Worm (Caenorhabditis elegans) whole organism, young adult: ENCODE data around the gene acd-3.
A peak's percentile ranks its signal among the peaks of the same experiment; 100 is the strongest.

Experiments used
- B0019.2 ChIP-seq: fragments of 200-800 bp; sonication (Bioruptor generic); conservative IDR thresholded peaks from 2 replicates; pipeline ENCODE4 v1.3.6; 2022; ENCODE audit warnings: missing genetic modification reagents, missing genetic modification characterization, missing compliant biosample characterization
- F22D6.2 ChIP-seq: sonication (generic microtip); optimal IDR thresholded peaks from 2 replicates; lab custom pipeline; 2016; ENCODE audit warnings: mild to moderate bottlenecking, missing genetic modification characterization, missing compliant biosample characterization
- F23B12.7 ChIP-seq: sonication (generic microtip); optimal IDR thresholded peaks from 2 replicates; lab custom pipeline; 2017; ENCODE audit warnings: missing genetic modification characterization, mild to moderate bottlenecking, missing compliant biosample characterization, antibody characterized with exemption, moderate library complexity; ENCODE audit not compliant: insufficient read depth
- F37B4.10 ChIP-seq: fragments of 200-800 bp; sonication (Bioruptor generic); IDR thresholded peaks from 2 replicates; pipeline ENCODE4 v1.3.6; 2022; ENCODE audit warnings: missing genetic modification characterization, missing compliant biosample characterization
- F52B5.7 ChIP-seq: sonication (generic microtip); optimal IDR thresholded peaks from 2 replicates; lab custom pipeline; 2016; ENCODE audit warnings: mild to moderate bottlenecking, missing genetic modification characterization, missing compliant biosample characterization
- K12H6.12 ChIP-seq: fragments of 200-800 bp; sonication (Bioruptor generic); optimal IDR thresholded peaks from 2 replicates; lab custom pipeline; 2018; ENCODE audit warnings: mild to moderate bottlenecking, missing genetic modification characterization, missing compliant biosample characterization
- T07F8.4 ChIP-seq: sonication (generic microtip); optimal IDR thresholded peaks from 2 replicates; lab custom pipeline; 2016; ENCODE audit warnings: mild to moderate bottlenecking, missing genetic modification characterization, moderate library complexity, missing compliant biosample characterization
- Y53G8AR.9 ChIP-seq: fragments of 200-800 bp; sonication (Bioruptor generic); conservative IDR thresholded peaks from 2 replicates; pipeline ENCODE4 v1.3.6; 2022; ENCODE audit warnings: missing genetic modification reagents, missing genetic modification characterization, missing compliant biosample characterization
- ZK185.1 ChIP-seq: sonication (generic microtip); optimal IDR thresholded peaks from 2 replicates; lab custom pipeline; 2016; ENCODE audit warnings: mild to moderate bottlenecking, missing genetic modification characterization, missing compliant biosample characterization; ENCODE audit not compliant: poor library complexity, severe bottlenecking
- ama-1 ChIP-seq, 3 experiments: fragments of 150-350 bp in 1 of 3; sonication (generic microtip) in 2 of 3; optimal IDR thresholded peaks; 2 replicates each; lab custom pipeline; 2014 to 2018; ENCODE audit warnings: missing biosample characterization in 2 of 3, missing genetic modification characterization in 2 of 3, missing genetic modification reagents in 2 of 3
- aptf-3 ChIP-seq: fragments of 200-800 bp; sonication (Bioruptor generic); IDR thresholded peaks from 2 replicates; pipeline ENCODE4 v1.3.6; 2022; ENCODE audit warnings: missing genetic modification characterization, missing compliant biosample characterization
- atf-7 ChIP-seq: sonication (generic microtip); optimal IDR thresholded peaks from 2 replicates; lab custom pipeline; 2017; ENCODE audit warnings: mild to moderate bottlenecking, missing genetic modification characterization, missing compliant biosample characterization
- attf-3 ChIP-seq: fragments of 200-800 bp; sonication (Bioruptor generic); conservative IDR thresholded peaks from 2 replicates; pipeline ENCODE4 v1.3.6; 2022; ENCODE audit warnings: missing genetic modification reagents, missing genetic modification characterization, missing compliant biosample characterization
- ccch-3 ChIP-seq: fragments of 200-800 bp; sonication (Bioruptor generic); optimal IDR thresholded peaks from 2 replicates; lab custom pipeline; 2018; ENCODE audit warnings: mild to moderate bottlenecking, missing genetic modification characterization, missing compliant biosample characterization
- ceh-40 ChIP-seq: fragments of 200-800 bp; sonication (Bioruptor generic); IDR thresholded peaks from 2 replicates; pipeline ENCODE4 v1.3.6; 2022; ENCODE audit warnings: missing genetic modification characterization, missing compliant biosample characterization
- chd-7 ChIP-seq: sonication (generic microtip); optimal IDR thresholded peaks from 2 replicates; lab custom pipeline; 2016; ENCODE audit warnings: mild to moderate bottlenecking, missing genetic modification characterization, moderate library complexity, missing compliant biosample characterization
- dpff-1 ChIP-seq: sonication (generic microtip); optimal IDR thresholded peaks from 2 replicates; lab custom pipeline; 2017; ENCODE audit warnings: mild to moderate bottlenecking, missing genetic modification characterization, missing compliant biosample characterization
- efl-1 ChIP-seq: fragments of 150-350 bp; optimal IDR thresholded peaks from 2 replicates; lab custom pipeline; 2014; ENCODE audit warnings: missing biosample characterization, missing genetic modification reagents, missing genetic modification characterization
- egl-18 ChIP-seq: fragments of 200-800 bp; sonication (Bioruptor generic); IDR thresholded peaks from 2 replicates; pipeline ENCODE4 v1.3.6; 2022; ENCODE audit warnings: missing genetic modification reagents, missing genetic modification characterization, missing compliant biosample characterization
- fkh-3 ChIP-seq: sonication (generic microtip); optimal IDR thresholded peaks from 2 replicates; lab custom pipeline; 2016; ENCODE audit warnings: mild to moderate bottlenecking, missing genetic modification characterization, missing compliant biosample characterization
- him-1 ChIP-seq: sonication (generic microtip); optimal IDR thresholded peaks from 2 replicates; lab custom pipeline; 2016; ENCODE audit warnings: missing genotype, missing genetic modification reagents, missing genetic modification characterization, missing compliant biosample characterization
- hlh-12 ChIP-seq: sonication (generic microtip); optimal IDR thresholded peaks from 2 replicates; lab custom pipeline; 2016; ENCODE audit warnings: missing genetic modification characterization, missing compliant biosample characterization
- hlh-26 ChIP-seq: fragments of 200-800 bp; sonication (Bioruptor generic); conservative IDR thresholded peaks from 2 replicates; pipeline ENCODE4 v1.3.6; 2022; ENCODE audit warnings: missing genetic modification reagents, missing genetic modification characterization, missing compliant biosample characterization
- hrde-1 ChIP-seq: sonication (generic microtip); optimal IDR thresholded peaks from 2 replicates; lab custom pipeline; 2016; ENCODE audit warnings: missing genetic modification characterization, mild to moderate bottlenecking, missing compliant biosample characterization, moderate library complexity, missing genotype, missing genetic modification reagents, borderline replicate concordance
- hsf-1 ChIP-seq: fragments of 200-800 bp; sonication (Bioruptor generic); IDR thresholded peaks from 2 replicates; pipeline ENCODE4 v1.3.6; 2022; ENCODE audit warnings: missing genetic modification reagents, missing genetic modification characterization, missing compliant biosample characterization
- let-526 ChIP-seq: fragments of 200-800 bp; sonication (Bioruptor generic); IDR thresholded peaks from 2 replicates; pipeline ENCODE4 v1.3.6; 2022; ENCODE audit warnings: missing genetic modification reagents, missing genetic modification characterization, missing compliant biosample characterization
- let-607 ChIP-seq, 2 experiments: fragments of 200-800 bp in 1 of 2; sonication (Bioruptor generic) in 1 of 2; sonication (generic microtip) in 1 of 2; optimal IDR thresholded peaks; 2 replicates each; lab custom pipeline; 2016 to 2018; ENCODE audit warnings: mild to moderate bottlenecking in 2 of 2, missing compliant biosample characterization in 2 of 2, missing genetic modification characterization in 2 of 2, moderate library complexity in 2 of 2, missing genotype in 1 of 2
- lin-26 ChIP-seq: fragments of 200-800 bp; sonication (Bioruptor generic); IDR thresholded peaks from 2 replicates; pipeline ENCODE4 v1.3.6; 2022; ENCODE audit warnings: missing genetic modification reagents, missing genetic modification characterization, missing compliant biosample characterization
- lin-40 ChIP-seq: sonication (generic microtip); optimal IDR thresholded peaks from 2 replicates; lab custom pipeline; 2016; ENCODE audit warnings: missing genetic modification characterization, mild to moderate bottlenecking, missing compliant biosample characterization, missing genotype, missing genetic modification reagents
- lsy-27 ChIP-seq: sonication (generic microtip); optimal IDR thresholded peaks from 2 replicates; lab custom pipeline; 2017; ENCODE audit warnings: missing genetic modification characterization, mild to moderate bottlenecking, missing compliant biosample characterization, antibody characterized with exemption, missing genotype, borderline replicate concordance; ENCODE audit not compliant: insufficient read depth
- madf-3 ChIP-seq: fragments of 200-800 bp; sonication (Bioruptor generic); IDR thresholded peaks from 2 replicates; pipeline ENCODE4 v1.3.6; 2022; ENCODE audit warnings: missing genetic modification reagents, missing genetic modification characterization, missing compliant biosample characterization
- nhr-120 ChIP-seq: fragments of 200-800 bp; sonication (Bioruptor generic); IDR thresholded peaks from 2 replicates; pipeline ENCODE4 v1.3.6; 2022; ENCODE audit warnings: missing genetic modification characterization, missing compliant biosample characterization
- nhr-90 ChIP-seq: sonication (generic microtip); optimal IDR thresholded peaks from 2 replicates; lab custom pipeline; 2016; ENCODE audit warnings: missing genotype, mild to moderate bottlenecking, missing genetic modification characterization, missing compliant biosample characterization
- pha-4 ChIP-seq: fragments of 150-350 bp; sonication (generic microtip); optimal IDR thresholded peaks from 2 replicates; lab custom pipeline; 2014; ENCODE audit warnings: missing biosample characterization, missing genetic modification reagents, missing genetic modification characterization
- rcor-1 ChIP-seq: fragments of 200-800 bp; sonication (Bioruptor generic); IDR thresholded peaks from 2 replicates; pipeline ENCODE4 v1.3.6; 2022; ENCODE audit warnings: missing genetic modification reagents, missing genetic modification characterization, missing compliant biosample characterization
- rec-8 ChIP-seq, 2 experiments: sonication (generic microtip); optimal IDR thresholded peaks; 2 replicates each; lab custom pipeline; 2016; ENCODE audit warnings: mild to moderate bottlenecking in 2 of 2, missing genetic modification characterization in 2 of 2, missing genetic modification reagents in 2 of 2, missing genotype in 2 of 2, missing biosample characterization in 1 of 2, missing compliant biosample characterization in 1 of 2, moderate library complexity in 1 of 2
- sdz-38 ChIP-seq: sonication (generic microtip); optimal IDR thresholded peaks from 2 replicates; lab custom pipeline; 2016; ENCODE audit warnings: missing genotype, missing genetic modification characterization, missing compliant biosample characterization
- sea-2 ChIP-seq: fragments of 200-800 bp; sonication (Bioruptor generic); IDR thresholded peaks from 2 replicates; pipeline ENCODE4 v1.3.6; 2022; ENCODE audit warnings: missing genetic modification characterization, missing compliant biosample characterization
- sptf-2 ChIP-seq: fragments of 200-800 bp; sonication (Bioruptor generic); optimal IDR thresholded peaks from 2 replicates; lab custom pipeline; 2018; ENCODE audit warnings: mild to moderate bottlenecking, missing genetic modification characterization, missing compliant biosample characterization
- tbp1 ChIP-seq: fragments of 200-800 bp; sonication (Bioruptor generic); optimal IDR thresholded peaks from 2 replicates; lab custom pipeline; 2018; ENCODE audit warnings: mild to moderate bottlenecking, missing genetic modification characterization, missing compliant biosample characterization
- tbx-9 ChIP-seq: sonication (generic microtip); optimal IDR thresholded peaks from 2 replicates; lab custom pipeline; 2016; ENCODE audit warnings: borderline replicate concordance, missing genetic modification characterization, inconsistent platforms, missing compliant biosample characterization
- tlf-1 ChIP-seq: fragments of 200-800 bp; sonication (Bioruptor generic); optimal IDR thresholded peaks from 2 replicates; lab custom pipeline; 2018; ENCODE audit warnings: mild to moderate bottlenecking, missing genetic modification characterization, missing compliant biosample characterization
- ztf-18 ChIP-seq: sonication (generic microtip); optimal IDR thresholded peaks from 2 replicates; lab custom pipeline; 2016; ENCODE audit warnings: missing genotype, mild to moderate bottlenecking, missing genetic modification characterization, missing compliant biosample characterization
- ztf-22 ChIP-seq: fragments of 200-800 bp; sonication (Bioruptor generic); optimal IDR thresholded peaks from 2 replicates; lab custom pipeline; 2018; ENCODE audit warnings: mild to moderate bottlenecking, missing genetic modification characterization, moderate library complexity, missing compliant biosample characterization
- ztf-26 ChIP-seq: sonication (generic microtip); optimal IDR thresholded peaks from 2 replicates; lab custom pipeline; 2017; ENCODE audit warnings: missing genetic modification characterization, missing compliant biosample characterization
- ztf-3 ChIP-seq: fragments of 200-800 bp; sonication (Bioruptor generic); optimal IDR thresholded peaks from 2 replicates; lab custom pipeline; 2018; ENCODE audit warnings: mild to moderate bottlenecking, missing genetic modification characterization, missing compliant biosample characterization
- ztf-6 ChIP-seq: fragments of 200-800 bp; sonication (Bioruptor generic); IDR thresholded peaks from 2 replicates; pipeline ENCODE4 v1.3.6; 2022; ENCODE audit warnings: missing genetic modification reagents, missing genetic modification characterization, missing compliant biosample characterization

The acd-3 gene

ce11 chrX:14851904-14852303, 2.8 kb downstream of the acd-3 start:
- TF ChIP-seq ama-1 (optimal IDR thresholded peaks at IDR 0.05; lab: Kevin White, UChicago) (no peak), ama-1 (GFP tag; optimal IDR thresholded peaks at IDR 0.05; lab: Kevin White, UChicago) (no peak), pha-4 (no peak), Y53G8AR.9 (GFP tag; lab: Robert Waterston, UW) (no peak), tbx-9 (no peak), ceh-40 (GFP tag; lab: Robert Waterston, UW) (no peak), nhr-120 (GFP tag; lab: Robert Waterston, UW) (no peak), hlh-12 (tag; lab: Kevin White, UChicago) (no peak), F23B12.7 (no peak), ztf-18 (tag; lab: Kevin White, UChicago) (no peak), ccch-3 (GFP tag; lab: Kevin White, UChicago) (no peak), nhr-90 (no peak), egl-18 (GFP tag; lab: Robert Waterston, UW) (no peak), hrde-1 (tag; lab: Kevin White, UChicago) (no peak)

- TF ChIP-seq fkh-3 (no peak), chd-7 (tag; lab: Kevin White, UChicago) (peak; percentile 41), K12H6.12 (tag; lab: Kevin White, UChicago) (peak; percentile 75), dpff-1 (tag; lab: Kevin White, UChicago) (no peak), atf-7 (peak; percentile 26), hsf-1 (no peak), ztf-18 (tag; lab: Kevin White, UChicago) (peak; percentile 31), attf-3 (GFP tag; lab: Robert Waterston, UW) (no peak), B0019.2 (no peak), sdz-38 (tag; lab: Kevin White, UChicago) (no peak), sptf-2 (no peak), ZK185.1 (peak; percentile 90), ccch-3 (GFP tag; lab: Kevin White, UChicago) (no peak), madf-3 (GFP tag; lab: Robert Waterston, UW) (no peak), hlh-12 (tag; lab: Kevin White, UChicago) (no peak), efl-1 (no peak), ztf-3 (GFP tag; lab: Kevin White, UChicago) (no peak), let-607 (tag; optimal IDR thresholded peaks at IDR 0.05; lab: Kevin White, UChicago) (peak; percentile 9 to 48), lin-26 (GFP tag; lab: Robert Waterston, UW) (no peak), ztf-22 (GFP tag; lab: Kevin White, UChicago) (no peak), let-526 (GFP tag; lab: Robert Waterston, UW) (no peak), lin-40 (tag; lab: Kevin White, UChicago) (peak; percentile 85), aptf-3 (no peak), T07F8.4 (tag; lab: Kevin White, UChicago) (no peak), F52B5.7 (tag; lab: Kevin White, UChicago) (no peak), ztf-26 (peak; percentile 38), him-1 (tag; lab: Kevin White, UChicago) (no peak), F37B4.10 (no peak), F22D6.2 (tag; lab: Kevin White, UChicago) (peak; percentile 14), lsy-27 (tag; lab: Kevin White, UChicago) (no peak), hlh-26 (GFP tag; lab: Robert Waterston, UW) (no peak), rec-8 (tag; optimal IDR thresholded peaks at IDR 0.05; lab: Kevin White, UChicago) (no peak), tlf-1 (GFP tag; lab: Kevin White, UChicago) (peak; percentile 10), tbp1 (GFP tag; lab: Kevin White, UChicago) (no peak), sea-2 (GFP tag; lab: Robert Waterston, UW) (no peak), rcor-1 (peak; percentile 17; the same call in 1 of the 2 replicates), ztf-6 (GFP tag; lab: Robert Waterston, UW) (no peak), pha-4 (peak; percentile 57)
Observed at ce11 chrX:14853712-14854217, 4.7 kb downstream of the acd-3 start, which contains the start of the genes C27C12.1 and C27C12.4. Gene C27C12.1 (minus strand): TSS chrX:14853762. Gene C27C12.4 (plus strand): TSS chrX:14854086.
